Fruit fly (Drosophila melanogaster) whole organism, embryonic: ENCODE data around the gene wfs1.

Experiments used
- Antp ChIP-seq: fragments of 200-800 bp; sonication (Bioruptor generic); optimal IDR thresholded peaks from 3 replicates; lab custom pipeline; 2016; ENCODE audit warnings: missing biosample characterization, missing genetic modification characterization
- B-H1 ChIP-seq: fragments of 200-800 bp; sonication (Bioruptor generic); IDR thresholded peaks from 3 replicates; pipeline ENCODE4 v1.3.6; 2022; ENCODE audit warnings: missing biosample characterization, missing genetic modification characterization
- CG1024 ChIP-seq: fragments of 200-800 bp; sonication (Bioruptor generic); IDR thresholded peaks from 2 replicates; pipeline ENCODE4 v1.3.6; 2022; ENCODE audit warnings: missing biosample characterization, missing genetic modification characterization
- CG10267 ChIP-seq: fragments of 200-800 bp; sonication (Bioruptor generic); optimal IDR thresholded peaks from 2 replicates; lab custom pipeline; 2018; ENCODE audit warnings: missing biosample characterization, mild to moderate bottlenecking, missing genetic modification characterization, moderate library complexity
- CG10274 ChIP-seq: fragments of 200-800 bp; sonication (Bioruptor generic); optimal IDR thresholded peaks from 3 replicates; lab custom pipeline; 2017; ENCODE audit warnings: missing biosample characterization, mild to moderate bottlenecking, missing genetic modification characterization
- CG10979 ChIP-seq: fragments of 200-800 bp; sonication (Bioruptor generic); optimal IDR thresholded peaks from 2 replicates; lab custom pipeline; 2018; ENCODE audit warnings: missing biosample characterization, mild to moderate bottlenecking, missing genetic modification characterization, moderate library complexity
- CG11093 ChIP-seq: fragments of 200-800 bp; sonication (Bioruptor generic); IDR thresholded peaks from 3 replicates; pipeline ENCODE4 v1.3.6; 2022; ENCODE audit warnings: missing biosample characterization, missing genetic modification characterization
- CG15514 ChIP-seq: fragments of 200-800 bp; sonication (Bioruptor generic); optimal IDR thresholded peaks from 3 replicates; lab custom pipeline; 2017; ENCODE audit warnings: missing biosample characterization, missing genetic modification characterization, mild to moderate bottlenecking, moderate library complexity, missing genetic modification reagents
- CG17385 ChIP-seq: fragments of 200-800 bp; sonication (Bioruptor generic); optimal IDR thresholded peaks from 3 replicates; lab custom pipeline; 2018; ENCODE audit warnings: missing biosample characterization, mild to moderate bottlenecking, missing genetic modification characterization
- CG18262 ChIP-seq: fragments of 200-800 bp; optimal IDR thresholded peaks from 3 replicates; lab custom pipeline; 2019; ENCODE audit warnings: missing biosample characterization, mild to moderate bottlenecking, missing genetic modification characterization, moderate library complexity
- CG2120 ChIP-seq: fragments of 200-800 bp; sonication (Bioruptor generic); optimal IDR thresholded peaks from 3 replicates; lab custom pipeline; 2016; ENCODE audit warnings: missing biosample characterization, missing genetic modification characterization
- CG2712 ChIP-seq: fragments of 200-800 bp; optimal IDR thresholded peaks from 3 replicates; lab custom pipeline; 2019; ENCODE audit warnings: missing biosample characterization, mild to moderate bottlenecking, missing genetic modification characterization, moderate library complexity
- CG3065 ChIP-seq: fragments of 200-800 bp; sonication (Bioruptor generic); optimal IDR thresholded peaks from 2 replicates; lab custom pipeline; 2016; ENCODE audit warnings: missing biosample characterization, missing genetic modification characterization
- CG31365 ChIP-seq: fragments of 200-800 bp; sonication (Bioruptor generic); optimal IDR thresholded peaks from 2 replicates; lab custom pipeline; 2018; ENCODE audit warnings: missing biosample characterization, mild to moderate bottlenecking, missing genetic modification characterization
- CG3163 ChIP-seq: fragments of 200-800 bp; sonication (Bioruptor generic); optimal IDR thresholded peaks from 3 replicates; lab custom pipeline; 2016; ENCODE audit warnings: missing biosample characterization, missing genetic modification characterization
- CG32767 ChIP-seq: fragments of 200-800 bp; sonication (Bioruptor generic); IDR thresholded peaks from 2 replicates; pipeline ENCODE4 v1.3.6; 2022; ENCODE audit warnings: missing biosample characterization, missing genetic modification characterization
- CG3847 ChIP-seq: fragments of 200-800 bp; sonication (Bioruptor generic); IDR thresholded peaks from 2 replicates; pipeline ENCODE4 v1.3.6; 2022; ENCODE audit warnings: missing biosample characterization, missing genetic modification characterization
- CG5245 ChIP-seq: fragments of 200-800 bp; sonication (Bioruptor generic); optimal IDR thresholded peaks from 3 replicates; lab custom pipeline; 2016; ENCODE audit warnings: missing biosample characterization, missing genetic modification characterization
- CG6791 ChIP-seq: fragments of 200-800 bp; sonication (Bioruptor generic); IDR thresholded peaks from 3 replicates; pipeline ENCODE4 v1.3.6; 2022; ENCODE audit warnings: missing biosample characterization, missing genetic modification characterization; ENCODE audit not compliant: partially characterized antibody
- CG6813 ChIP-seq: fragments of 200-800 bp; sonication (Bioruptor generic); optimal IDR thresholded peaks from 2 replicates; lab custom pipeline; 2017; ENCODE audit warnings: missing biosample characterization, missing genetic modification characterization, mild to moderate bottlenecking, moderate library complexity, missing genetic modification reagents
- Chrac-16 ChIP-seq: fragments of 200-800 bp; sonication (Bioruptor generic); optimal IDR thresholded peaks from 3 replicates; lab custom pipeline; 2016; ENCODE audit warnings: missing biosample characterization, missing genetic modification characterization
- Drgx ChIP-seq: fragments of 200-800 bp; sonication (Bioruptor generic); IDR thresholded peaks from 2 replicates; pipeline ENCODE4 v1.3.6; 2022; ENCODE audit warnings: missing biosample characterization, missing genetic modification characterization
- Ets65A ChIP-seq: fragments of 200-800 bp; sonication (Bioruptor generic); peaks from one replicate; lab custom pipeline; 2016; ENCODE audit warnings: missing biosample characterization, missing genetic modification characterization
- HLH3B ChIP-seq: fragments of 200-800 bp; sonication (Bioruptor generic); IDR thresholded peaks from 2 replicates; pipeline ENCODE4 v1.3.6; 2022; ENCODE audit warnings: missing biosample characterization, missing genetic modification characterization
- HmgD ChIP-seq: fragments of 200-800 bp; sonication (Bioruptor generic); optimal IDR thresholded peaks from 3 replicates; lab custom pipeline; 2016; ENCODE audit warnings: missing biosample characterization, missing genetic modification characterization
- Hsf ChIP-seq: fragments of 200-800 bp; sonication (Bioruptor generic); optimal IDR thresholded peaks from 3 replicates; lab custom pipeline; 2016; ENCODE audit warnings: missing biosample characterization, missing genetic modification characterization
- Sox102F ChIP-seq: fragments of 200-800 bp; sonication (Bioruptor generic); optimal IDR thresholded peaks from 2 replicates; lab custom pipeline; 2018; ENCODE audit warnings: missing biosample characterization, mild to moderate bottlenecking, missing genetic modification characterization, moderate library complexity
- Spps ChIP-seq: fragments of 200-800 bp; sonication (Bioruptor generic); optimal IDR thresholded peaks from 2 replicates; lab custom pipeline; 2018; ENCODE audit warnings: missing biosample characterization, mild to moderate bottlenecking, missing genetic modification characterization
- Xbp1 ChIP-seq: fragments of 200-800 bp; sonication (Bioruptor generic); optimal IDR thresholded peaks from 3 replicates; lab custom pipeline; 2016; ENCODE audit warnings: missing biosample characterization, mild to moderate bottlenecking, missing genetic modification characterization
- ac ChIP-seq: fragments of 200-800 bp; sonication (Bioruptor generic); optimal IDR thresholded peaks from 3 replicates; lab custom pipeline; 2017; ENCODE audit warnings: missing biosample characterization, mild to moderate bottlenecking, missing genetic modification characterization
- al ChIP-seq: fragments of 200-800 bp; sonication (Bioruptor generic); IDR thresholded peaks from 2 replicates; pipeline ENCODE4 v1.3.6; 2022; ENCODE audit warnings: missing biosample characterization, missing genetic modification characterization
- bcd ChIP-seq: fragments of 200-800 bp; sonication (Bioruptor generic); optimal IDR thresholded peaks from 2 replicates; lab custom pipeline; 2017; ENCODE audit warnings: missing biosample characterization, mild to moderate bottlenecking, missing genetic modification characterization
- bigmax ChIP-seq: fragments of 200-800 bp; sonication (Bioruptor generic); optimal IDR thresholded peaks from 2 replicates; lab custom pipeline; 2018; ENCODE audit warnings: missing biosample characterization, mild to moderate bottlenecking, missing genetic modification characterization
- br ChIP-seq: fragments of >200 bp; optimal IDR thresholded peaks from 2 replicates; lab custom pipeline; 2017
- ci ChIP-seq: fragments of 200-800 bp; sonication (Bioruptor generic); IDR thresholded peaks from 3 replicates; pipeline ENCODE4 v1.3.6; 2022; ENCODE audit warnings: missing biosample characterization, missing genetic modification characterization
- crc ChIP-seq: fragments of 200-800 bp; sonication (Bioruptor generic); optimal IDR thresholded peaks from 2 replicates; lab custom pipeline; 2016; ENCODE audit warnings: missing biosample characterization, missing genetic modification characterization
- cwo ChIP-seq: fragments of 200-800 bp; sonication (Bioruptor generic); optimal IDR thresholded peaks from 3 replicates; lab custom pipeline; 2017; ENCODE audit warnings: missing biosample characterization, missing genetic modification characterization, mild to moderate bottlenecking, moderate library complexity, missing genetic modification reagents
- dysf ChIP-seq: fragments of 200-800 bp; sonication (Bioruptor generic); IDR thresholded peaks from 3 replicates; pipeline ENCODE4 v1.3.6; 2022; ENCODE audit warnings: missing biosample characterization, missing genetic modification characterization
- emc ChIP-seq: fragments of 200-800 bp; sonication (Bioruptor generic); optimal IDR thresholded peaks from 2 replicates; lab custom pipeline; 2016; ENCODE audit warnings: missing biosample characterization, missing genetic modification characterization
- gfzf ChIP-seq: fragments of 200-800 bp; sonication (Bioruptor generic); optimal IDR thresholded peaks from 2 replicates; lab custom pipeline; 2016; ENCODE audit warnings: missing biosample characterization, mild to moderate bottlenecking, missing genetic modification characterization, moderate library complexity
- inv ChIP-seq: fragments of 200-800 bp; sonication (Bioruptor generic); IDR thresholded peaks from 2 replicates; pipeline ENCODE4 v1.3.6; 2022; ENCODE audit warnings: missing biosample characterization, missing genetic modification characterization; ENCODE audit not compliant: partially characterized antibody
- jigr1 ChIP-seq: fragments of 200-800 bp; sonication (Bioruptor generic); IDR thresholded peaks from 3 replicates; pipeline ENCODE4 v1.3.6; 2022; ENCODE audit warnings: missing biosample characterization, missing genetic modification characterization
- ken ChIP-seq: fragments of 200-800 bp; sonication (Bioruptor generic); IDR thresholded peaks from 3 replicates; pipeline ENCODE4 v1.3.6; 2022; ENCODE audit warnings: missing biosample characterization, missing genetic modification characterization
- kni ChIP-seq: fragments of 200-800 bp; sonication (Bioruptor generic); optimal IDR thresholded peaks from 3 replicates; lab custom pipeline; 2017; ENCODE audit warnings: mild to moderate bottlenecking, missing biosample characterization, missing genetic modification reagents, missing genetic modification characterization
- pros ChIP-seq: fragments of 200-800 bp; sonication (Bioruptor generic); optimal IDR thresholded peaks from 3 replicates; lab custom pipeline; 2019; ENCODE audit warnings: missing biosample characterization, mild to moderate bottlenecking, missing genetic modification characterization, moderate library complexity
- pum ChIP-seq: fragments of 200-800 bp; sonication (Bioruptor generic); optimal IDR thresholded peaks from 2 replicates; lab custom pipeline; 2016; ENCODE audit warnings: missing biosample characterization, missing genetic modification characterization
- row ChIP-seq: fragments of 200-800 bp; sonication (Bioruptor generic); IDR thresholded peaks from 3 replicates; pipeline ENCODE4 v1.3.6; 2022; ENCODE audit warnings: missing biosample characterization, missing genetic modification characterization
- sens ChIP-seq: fragments of 200-800 bp; sonication (Bioruptor generic); peaks from one replicate; lab custom pipeline; 2016; ENCODE audit warnings: missing biosample characterization, missing genetic modification characterization
- seq ChIP-seq: fragments of 200-800 bp; sonication (Bioruptor generic); IDR thresholded peaks from 2 replicates; pipeline ENCODE4 v1.3.6; 2022; ENCODE audit warnings: missing biosample characterization, missing genetic modification characterization
- sima ChIP-seq: fragments of 200-800 bp; sonication (Bioruptor generic); optimal IDR thresholded peaks from 2 replicates; lab custom pipeline; 2016; ENCODE audit warnings: missing biosample characterization, missing genetic modification characterization
- slou ChIP-seq: fragments of 200-800 bp; sonication (Bioruptor generic); optimal IDR thresholded peaks from 3 replicates; lab custom pipeline; 2016; ENCODE audit warnings: missing biosample characterization, missing genetic modification characterization
- tll ChIP-seq, 2 experiments: fragments of 200-800 bp in 1 of 2; fragments of >200 bp in 1 of 2; sonication (Bioruptor generic) in 1 of 2; optimal IDR thresholded peaks; 2 replicates each; lab custom pipeline; 2017 to 2019; ENCODE audit warnings: missing biosample characterization in 2 of 2, missing genetic modification characterization in 2 of 2, mild to moderate bottlenecking in 1 of 2, moderate library complexity in 1 of 2

The wfs1 gene

dm6 chr3R:22719607-22719949, 29.4 kb upstream of the wfs1 start (continued):
- no peak for TF ChIP-seq HmgD (GFP tag; lab: Kevin White, UChicago)
- TF ChIP-seq gfzf (GFP tag; lab: Kevin White, UChicago): no peak
- no peak for TF ChIP-seq Drgx
- TF ChIP-seq br (lab: Kevin White, UChicago): no peak
- peak; percentile 7 for TF ChIP-seq bcd (GFP tag; lab: Kevin White, UChicago)
- TF ChIP-seq CG11093: no peak
- no peak for TF ChIP-seq CG32767 (GFP tag; lab: Robert Waterston, UW)
- peak; percentile 86 for TF ChIP-seq sens (GFP tag; lab: Kevin White, UChicago)
- no peak for TF ChIP-seq ken (GFP tag; lab: Robert Waterston, UW)
- peak; percentile 64 for TF ChIP-seq CG10979
- no peak for TF ChIP-seq CG15514 (GFP tag; lab: Kevin White, UChicago)
- 0 out of 2 replicates have a peak, but pooled peaks have one; percentile 18 for TF ChIP-seq CG3847 (GFP tag; lab: Robert Waterston, UW)
- no peak; the same call in 2 of the 3 replicates for TF ChIP-seq dysf (GFP tag; lab: Robert Waterston, UW)
- no peak for TF ChIP-seq CG31365 (tag; lab: Kevin White, UChicago)
- peak; percentile 12 for TF ChIP-seq CG6813 (GFP tag; lab: Kevin White, UChicago)
- peak; percentile 62 for TF ChIP-seq CG2712 (tag; lab: Kevin White, UChicago)
- TF ChIP-seq emc: no peak
- TF ChIP-seq CG10267: peak; percentile 51
- peak; percentile 20 for TF ChIP-seq Xbp1 (GFP tag; lab: Kevin White, UChicago)
- no peak for TF ChIP-seq CG5245 (GFP tag; lab: Kevin White, UChicago)
- no peak for TF ChIP-seq al (GFP tag; lab: Robert Waterston, UW)
- no peak for TF ChIP-seq CG6791
- TF ChIP-seq Chrac-16: no peak
- peak; percentile 57 for TF ChIP-seq seq (GFP tag; lab: Robert Waterston, UW)
- TF ChIP-seq Sox102F (GFP tag; lab: Kevin White, UChicago): peak; percentile 33
- 0 out of 3 replicates have a peak, but pooled peaks have one; percentile 25 for TF ChIP-seq B-H1
- TF ChIP-seq Hsf: peak; percentile 12
- peak; percentile 40; the same call in 1 of the 3 replicates for TF ChIP-seq ci (GFP tag; lab: Robert Waterston, UW)
- no peak for TF ChIP-seq cwo (GFP tag; lab: Kevin White, UChicago)

dm6 chr3R:22718937-22719606, 28.9 kb upstream of the wfs1 start:
- TF ChIP-seq pros (GFP tag; lab: Kevin White, UChicago) (peak; percentile 99), tll (GFP tag; optimal IDR thresholded peaks at IDR 0.05; lab: Kevin White, UChicago) (no peak), crc (GFP tag; lab: Kevin White, UChicago) (no peak), jigr1 (no peak), CG1024 (GFP tag; lab: Robert Waterston, UW) (no peak), sens (GFP tag; lab: Kevin White, UChicago) (peak; percentile 42), pum (GFP tag; lab: Kevin White, UChicago) (no peak), inv (GFP tag; lab: Robert Waterston, UW) (no peak), CG3065 (GFP tag; lab: Kevin White, UChicago) (no peak), HLH3B (GFP tag; lab: Robert Waterston, UW) (no peak), CG11093 (no peak), Antp (GFP tag; lab: Kevin White, UChicago) (no peak), bigmax (GFP tag; lab: Kevin White, UChicago) (no peak), CG18262 (tag; lab: Kevin White, UChicago) (no peak), row (GFP tag; lab: Robert Waterston, UW) (peak; percentile 41), seq (GFP tag; lab: Robert Waterston, UW) (no peak; the same call in 1 of the 2 replicates), ac (no peak), slou (GFP tag; lab: Kevin White, UChicago) (no peak), CG17385 (GFP tag; lab: Kevin White, UChicago) (no peak), sima (no peak), CG3163 (GFP tag; lab: Kevin White, UChicago) (no peak), Ets65A (peak; percentile 35), kni (GFP tag; lab: Kevin White, UChicago) (peak; percentile 18), CG10274 (GFP tag; lab: Kevin White, UChicago) (no peak), Spps (tag; lab: Kevin White, UChicago) (no peak), CG2120 (no peak)
